Fruit fly (Drosophila melanogaster) whole organism, embryonic: Measurements from ENCODE around the gene unc79.

ENCODE experiments used
- Awh ChIP-seq: fragments of 200-800 bp; sonication (Bioruptor generic); IDR thresholded peaks from 2 replicates; pipeline ENCODE4, ENCODE4 v1.3.6; 2022; ENCODE audit warnings: missing biosample characterization, missing genetic modification characterization
- Blimp-1 ChIP-seq: fragments of 200-800 bp; sonication (Bioruptor generic); optimal IDR thresholded peaks from 3 replicates; lab custom pipeline; 2018; ENCODE audit warnings: missing biosample characterization, missing genetic modification characterization, mild to moderate bottlenecking, moderate library complexity, missing genetic modification reagents
- CG11560 ChIP-seq: fragments of 200-800 bp; sonication (Bioruptor generic); IDR thresholded peaks from 3 replicates; pipeline ENCODE4 v1.3.6; 2022; ENCODE audit warnings: missing biosample characterization, missing genetic modification characterization
- CG11723 ChIP-seq: fragments of 200-800 bp; sonication (Bioruptor generic); optimal IDR thresholded peaks from 2 replicates; lab custom pipeline; 2017; ENCODE audit warnings: missing biosample characterization, mild to moderate bottlenecking, missing genetic modification characterization
- CG12155 ChIP-seq: fragments of 200-800 bp; sonication (Bioruptor generic); optimal IDR thresholded peaks from 3 replicates; lab custom pipeline; 2016; ENCODE audit warnings: missing biosample characterization, missing genetic modification characterization
- CG1233 ChIP-seq: fragments of 200-800 bp; sonication (Bioruptor generic); optimal IDR thresholded peaks from 4 replicates; lab custom pipeline; 2018; ENCODE audit warnings: missing biosample characterization, mild to moderate bottlenecking, missing genetic modification characterization
- CG13424 ChIP-seq: fragments of 200-800 bp; sonication (Bioruptor generic); optimal IDR thresholded peaks from 2 replicates; lab custom pipeline; 2019; ENCODE audit warnings: missing biosample characterization, mild to moderate bottlenecking, missing genetic modification characterization, moderate library complexity
- CG14014 ChIP-seq: fragments of 200-800 bp; sonication (Bioruptor generic); IDR thresholded peaks from 2 replicates; pipeline ENCODE4 v1.3.6; 2022; ENCODE audit warnings: missing biosample characterization, missing genetic modification characterization
- CG16815 ChIP-seq: fragments of 200-800 bp; sonication (Bioruptor generic); optimal IDR thresholded peaks from 3 replicates; lab custom pipeline; 2017; ENCODE audit warnings: missing biosample characterization, mild to moderate bottlenecking, missing genetic modification characterization
- CG1792 ChIP-seq: fragments of 200-800 bp; sonication (Bioruptor generic); optimal IDR thresholded peaks from 2 replicates; lab custom pipeline; 2016; ENCODE audit warnings: missing biosample characterization, missing genetic modification characterization
- CG2116 ChIP-seq: fragments of 200-800 bp; sonication (Bioruptor generic); optimal IDR thresholded peaks from 3 replicates; lab custom pipeline; 2018; ENCODE audit warnings: missing biosample characterization, mild to moderate bottlenecking, missing genetic modification characterization
- CG30020 ChIP-seq: fragments of 200-800 bp; optimal IDR thresholded peaks from 2 replicates; lab custom pipeline; 2019; ENCODE audit warnings: missing biosample characterization, mild to moderate bottlenecking, missing genetic modification characterization, moderate library complexity
- CG3065 ChIP-seq: fragments of 200-800 bp; sonication (Bioruptor generic); optimal IDR thresholded peaks from 2 replicates; lab custom pipeline; 2016; ENCODE audit warnings: missing biosample characterization, missing genetic modification characterization
- CG4328 ChIP-seq: fragments of 200-800 bp; sonication (Bioruptor generic); optimal IDR thresholded peaks from 3 replicates; lab custom pipeline; 2017; ENCODE audit warnings: missing biosample characterization, missing genetic modification reagents, missing genetic modification characterization
- CG4404 ChIP-seq: fragments of 200-800 bp; sonication (Bioruptor generic); IDR thresholded peaks from 2 replicates; pipeline ENCODE4 v1.3.6; 2022; ENCODE audit warnings: missing biosample characterization, missing genetic modification characterization
- CG9817 ChIP-seq: fragments of 200-800 bp; sonication (Bioruptor generic); optimal IDR thresholded peaks from 2 replicates; lab custom pipeline; 2018; ENCODE audit warnings: missing biosample characterization, mild to moderate bottlenecking, missing genetic modification characterization, moderate library complexity
- Camta ChIP-seq: fragments of 200-800 bp; sonication (Bioruptor generic); optimal IDR thresholded peaks from 2 replicates; lab custom pipeline; 2016; ENCODE audit warnings: missing biosample characterization, missing genetic modification characterization
- CkIIα-i1 ChIP-seq: fragments of 200-800 bp; sonication (Bioruptor generic); IDR thresholded peaks from 2 replicates; pipeline ENCODE4 v1.3.6; 2022; ENCODE audit warnings: missing biosample characterization, missing genetic modification characterization
- CoRest ChIP-seq: fragments of 200-800 bp; sonication (Bioruptor generic); optimal IDR thresholded peaks from 3 replicates; lab custom pipeline; 2018; ENCODE audit warnings: missing biosample characterization, mild to moderate bottlenecking, missing genetic modification characterization, moderate library complexity
- CrebB ChIP-seq: fragments of 200-800 bp; sonication (Bioruptor generic); optimal IDR thresholded peaks from 3 replicates; lab custom pipeline; 2018; ENCODE audit warnings: missing biosample characterization, mild to moderate bottlenecking, missing genetic modification characterization
- D19B ChIP-seq: fragments of 200-800 bp; sonication (Bioruptor generic); optimal IDR thresholded peaks from 2 replicates; lab custom pipeline; 2017; ENCODE audit warnings: missing biosample characterization, mild to moderate bottlenecking, missing genetic modification characterization
- Doc3 ChIP-seq: fragments of 200-800 bp; sonication (Bioruptor generic); IDR thresholded peaks from 3 replicates; pipeline ENCODE4 v1.3.6; 2022; ENCODE audit warnings: missing biosample characterization, missing genetic modification characterization; ENCODE audit not compliant: partially characterized antibody
- Drgx ChIP-seq: fragments of 200-800 bp; sonication (Bioruptor generic); IDR thresholded peaks from 2 replicates; pipeline ENCODE4 v1.3.6; 2022; ENCODE audit warnings: missing biosample characterization, missing genetic modification characterization
- ERR ChIP-seq: fragments of 200-800 bp; sonication (Bioruptor generic); optimal IDR thresholded peaks from 2 replicates; lab custom pipeline; 2016; ENCODE audit warnings: missing biosample characterization, missing genetic modification characterization
- GATAe ChIP-seq: fragments of 200-800 bp; sonication (Bioruptor generic); conservative IDR thresholded peaks from 2 replicates; pipeline ENCODE4 v1.3.6; 2022; ENCODE audit warnings: missing biosample characterization, missing genetic modification characterization
- H15 ChIP-seq: fragments of 200-800 bp; sonication (Bioruptor generic); IDR thresholded peaks from 3 replicates; pipeline ENCODE4 v1.3.6; 2022; ENCODE audit warnings: missing biosample characterization, missing genetic modification characterization
- Hr78 ChIP-seq, 2 experiments: fragments of 200-800 bp in 1 of 2; fragments of >200 bp in 1 of 2; sonication (Bioruptor generic) in 1 of 2; optimal IDR thresholded peaks; 2 replicates each; lab custom pipeline; 2017 to 2019; ENCODE audit warnings: missing biosample characterization in 2 of 2, missing genetic modification characterization in 2 of 2, mild to moderate bottlenecking in 1 of 2, moderate library complexity in 1 of 2
- Lhr ChIP-seq: fragments of 200-800 bp; sonication (Bioruptor generic); optimal IDR thresholded peaks from 3 replicates; lab custom pipeline; 2017; ENCODE audit warnings: mild to moderate bottlenecking, missing biosample characterization, missing genetic modification reagents, missing genetic modification characterization
- Neu2 ChIP-seq: fragments of 200-800 bp; sonication (Bioruptor generic); optimal IDR thresholded peaks from 3 replicates; lab custom pipeline; 2016; ENCODE audit warnings: missing biosample characterization, missing genetic modification characterization, borderline replicate concordance
- Rfx ChIP-seq: fragments of 200-800 bp; sonication (Bioruptor generic); IDR thresholded peaks from 2 replicates; pipeline ENCODE4 v1.3.6; 2022; ENCODE audit warnings: missing biosample characterization, missing genetic modification characterization
- Sry-β ChIP-seq: fragments of 200-800 bp; sonication (Bioruptor generic); optimal IDR thresholded peaks from 2 replicates; lab custom pipeline; 2018; ENCODE audit warnings: missing biosample characterization, mild to moderate bottlenecking, missing genetic modification characterization, moderate library complexity
- Sry-δ ChIP-seq: fragments of 200-800 bp; sonication (Bioruptor generic); optimal IDR thresholded peaks from 2 replicates; lab custom pipeline; 2016; ENCODE audit warnings: missing biosample characterization, missing genetic modification characterization
- ab ChIP-seq: fragments of 200-800 bp; sonication (Bioruptor generic); optimal IDR thresholded peaks from 2 replicates; lab custom pipeline; 2016; ENCODE audit warnings: missing biosample characterization, missing genetic modification characterization
- ap ChIP-seq: fragments of 200-800 bp; sonication (Bioruptor generic); IDR thresholded peaks from 2 replicates; pipeline ENCODE4 v1.3.6; 2022; ENCODE audit warnings: missing biosample characterization, missing genetic modification characterization
- ara ChIP-seq: fragments of 200-800 bp; sonication (Bioruptor generic); IDR thresholded peaks from 2 replicates; pipeline ENCODE4 v1.3.6; 2022; ENCODE audit warnings: missing biosample characterization, missing genetic modification characterization
- ase ChIP-seq: fragments of 200-800 bp; sonication (Bioruptor generic); IDR thresholded peaks from 3 replicates; pipeline ENCODE4 v1.3.6; 2022; ENCODE audit warnings: missing biosample characterization, missing genetic modification characterization
- chinmo ChIP-seq: fragments of 200-800 bp; sonication (Bioruptor generic); IDR thresholded peaks from 4 replicates; pipeline ENCODE4 v1.3.6; 2022; ENCODE audit warnings: missing biosample characterization, missing genetic modification characterization; ENCODE audit not compliant: partially characterized antibody
- chn ChIP-seq: fragments of 200-800 bp; sonication (Bioruptor generic); optimal IDR thresholded peaks from 2 replicates; lab custom pipeline; 2016; ENCODE audit warnings: missing biosample characterization, missing genetic modification characterization
- dpn ChIP-seq, 2 experiments: fragments of 200-800 bp; sonication (Bioruptor generic); optimal IDR thresholded peaks; 3 replicates each; lab custom pipeline; 2016; ENCODE audit warnings: missing biosample characterization in 2 of 2, missing genetic modification characterization in 2 of 2
- kay ChIP-seq: fragments of 200-800 bp; sonication (Bioruptor generic); optimal IDR thresholded peaks from 2 replicates; lab custom pipeline; 2016; ENCODE audit warnings: missing biosample characterization, missing genetic modification characterization
- lbe ChIP-seq: fragments of 200-800 bp; sonication (Bioruptor generic); optimal IDR thresholded peaks from 2 replicates; lab custom pipeline; 2016; ENCODE audit warnings: missing biosample characterization, mild to moderate bottlenecking, missing genetic modification characterization
- odd ChIP-seq: fragments of 200-800 bp; sonication (Bioruptor generic); optimal IDR thresholded peaks from 2 replicates; lab custom pipeline; 2017; ENCODE audit warnings: missing biosample characterization, mild to moderate bottlenecking, missing genetic modification characterization
- phol ChIP-seq: fragments of 200-800 bp; sonication (Bioruptor generic); optimal IDR thresholded peaks from 3 replicates; lab custom pipeline; 2018; ENCODE audit warnings: missing biosample characterization, mild to moderate bottlenecking, missing genetic modification characterization, moderate library complexity
- pros ChIP-seq: fragments of 200-800 bp; sonication (Bioruptor generic); optimal IDR thresholded peaks from 3 replicates; lab custom pipeline; 2019; ENCODE audit warnings: missing biosample characterization, mild to moderate bottlenecking, missing genetic modification characterization, moderate library complexity
- ranshi ChIP-seq: fragments of 200-800 bp; sonication (Bioruptor generic); IDR thresholded peaks from 2 replicates; pipeline ENCODE4 v1.3.6; 2022; ENCODE audit warnings: missing biosample characterization, missing genetic modification characterization
- scrt ChIP-seq: fragments of 200-800 bp; sonication (Bioruptor generic); optimal IDR thresholded peaks from 2 replicates; lab custom pipeline; 2018; ENCODE audit warnings: missing biosample characterization, mild to moderate bottlenecking, missing genetic modification characterization, moderate library complexity
- sd ChIP-seq: fragments of 200-800 bp; sonication (Bioruptor generic); optimal IDR thresholded peaks from 3 replicates; lab custom pipeline; 2018; ENCODE audit warnings: missing biosample characterization, mild to moderate bottlenecking, missing genetic modification characterization, moderate library complexity
- tio ChIP-seq: fragments of 200-800 bp; sonication (Bioruptor generic); optimal IDR thresholded peaks from 2 replicates; lab custom pipeline; 2017; ENCODE audit warnings: missing biosample characterization, missing genetic modification characterization, inconsistent platforms
- z ChIP-seq: fragments of 200-800 bp; sonication (Bioruptor generic); IDR thresholded peaks from 3 replicates; pipeline ENCODE4 v1.3.6; 2022; ENCODE audit warnings: missing biosample characterization, missing genetic modification characterization
- zen2 ChIP-seq: fragments of 200-800 bp; sonication (Bioruptor generic); IDR thresholded peaks from 3 replicates; pipeline ENCODE4 v1.3.6; 2022; ENCODE audit warnings: missing biosample characterization, missing genetic modification characterization; ENCODE audit not compliant: partially characterized antibody
- zfh1 ChIP-seq: fragments of 200-800 bp; sonication (Bioruptor generic); IDR thresholded peaks from 3 replicates; pipeline ENCODE4 v1.3.6; 2022; ENCODE audit warnings: missing biosample characterization, missing genetic modification characterization

Gene unc79

dm6 chr3R:19211778-19212177, 34.2 kb downstream of the unc79 start, which contains the start of gene cry (continued):
- TF ChIP-seq phol (tag; lab: Kevin White, UChicago) (peak; percentile 85), Sry-δ (GFP tag; lab: Kevin White, UChicago) (no peak), H15 (GFP tag; lab: Robert Waterston, UW) (no peak), D19B (GFP tag; lab: Kevin White, UChicago) (no peak), CG12155 (GFP tag; lab: Kevin White, UChicago) (peak; percentile 5), ab (GFP tag; lab: Kevin White, UChicago) (no peak), Awh (0 out of 2 replicates have a peak, but pooled peaks have one; percentile 6), chn (peak; percentile 17), Lhr (GFP tag; lab: Kevin White, UChicago) (peak; percentile 50), dpn (GFP tag; optimal IDR thresholded peaks at IDR 0.05; lab: Kevin White, UChicago) (peak in 1 of 2 experiments; percentile 45), zen2 (no peak), CG30020 (tag; lab: Kevin White, UChicago) (no peak), CG13424 (tag; lab: Kevin White, UChicago) (peak; percentile 68), CG4404 (no peak), pros (no peak), GATAe (GFP tag; lab: Robert Waterston, UW) (no peak), CG3065 (no peak), lbe (GFP tag; lab: Kevin White, UChicago) (no peak), Rfx (GFP tag; lab: Robert Waterston, UW) (no peak), Blimp-1 (GFP tag; lab: Kevin White, UChicago) (no peak), kay (no peak), CkIIα-i1 (GFP tag; lab: Robert Waterston, UW) (no peak), Camta (GFP tag; lab: Kevin White, UChicago) (no peak), CG4328 (GFP tag; lab: Kevin White, UChicago) (no peak), CG9817 (tag; lab: Kevin White, UChicago) (no peak), Hr78 (GFP tag; optimal IDR thresholded peaks at IDR 0.05; lab: Kevin White, UChicago) (peak in 1 of 2 experiments; percentile 27), CG2116 (GFP tag; lab: Kevin White, UChicago) (no peak), CG1792 (no peak), Neu2 (GFP tag; lab: Kevin White, UChicago) (no peak), sd (tag; lab: Kevin White, UChicago) (no peak), Doc3 (GFP tag; lab: Robert Waterston, UW) (no peak), CG16815 (peak; percentile 37), ara (GFP tag; lab: Robert Waterston, UW) (0 out of 2 replicates have a peak, but pooled peaks have one; percentile 5), zfh1 (GFP tag; lab: Robert Waterston, UW) (no peak), z (GFP tag; lab: Robert Waterston, UW) (no peak), ase (GFP tag; lab: Robert Waterston, UW) (no peak), Drgx (GFP tag; lab: Robert Waterston, UW) (peak; percentile 73), tio (GFP tag; lab: Kevin White, UChicago) (peak; percentile 63), odd (GFP tag; lab: Kevin White, UChicago) (no peak), ranshi (GFP tag; lab: Robert Waterston, UW) (no peak), CG1233 (GFP tag; lab: Kevin White, UChicago) (peak; percentile 38), CG11723 (GFP tag; lab: Kevin White, UChicago) (no peak), chinmo (GFP tag; lab: Robert Waterston, UW) (no peak), CG14014 (GFP tag; lab: Robert Waterston, UW) (no peak), ap (GFP tag; lab: Robert Waterston, UW) (no peak), CoRest (tag; lab: Kevin White, UChicago) (peak; percentile 76), CG11560 (tag; lab: Robert Waterston, UW) (no peak), ERR (GFP tag; lab: Kevin White, UChicago) (no peak), scrt (GFP tag; lab: Kevin White, UChicago) (no peak), Sry-β (GFP tag; lab: Kevin White, UChicago) (no peak), CrebB (tag; lab: Kevin White, UChicago) (no peak)
